Fruit fly (Drosophila melanogaster) whole organism, prepupa: ENCODE results near the gene Nedd4.

Source experiments
- CG16779 ChIP-seq: fragments of 200-800 bp; sonication (Bioruptor generic); optimal IDR thresholded peaks from 3 replicates; lab custom pipeline; 2017; ENCODE audit warnings: missing biosample characterization, mild to moderate bottlenecking, missing genetic modification characterization
- OdsH ChIP-seq: fragments of 200-800 bp; sonication (Bioruptor generic); optimal IDR thresholded peaks from 3 replicates; lab custom pipeline; 2016; ENCODE audit warnings: missing biosample characterization, missing genetic modification characterization

- TF ChIP-seq OdsH (GFP tag; lab: Kevin White, UChicago) (no peak), CG16779 (tag; lab: Kevin White, UChicago) (no peak)
These were observed 49.7 kb downstream of the Nedd4 start for dm6 chr3L:17579626-17580025.
